Fruit fly (Drosophila melanogaster) whole organism, prepupa: Measurements from ENCODE around the gene Spn28Db.

Source experiments
- dac ChIP-seq: fragments of 200-800 bp; sonication (Bioruptor generic); optimal IDR thresholded peaks from 2 replicates; lab custom pipeline; 2017; ENCODE audit warnings: missing biosample characterization, mild to moderate bottlenecking, missing genetic modification characterization
- fkh ChIP-seq: fragments of 200-800 bp; sonication (Bioruptor generic); optimal IDR thresholded peaks from 3 replicates; lab custom pipeline; 2017; ENCODE audit warnings: missing biosample characterization, mild to moderate bottlenecking, missing genetic modification characterization, moderate library complexity
- svp ChIP-seq: fragments of 200-800 bp; sonication (Bioruptor generic); peaks from one replicate; lab custom pipeline; 2016; ENCODE audit warnings: missing biosample characterization, missing genetic modification characterization

DNA sequence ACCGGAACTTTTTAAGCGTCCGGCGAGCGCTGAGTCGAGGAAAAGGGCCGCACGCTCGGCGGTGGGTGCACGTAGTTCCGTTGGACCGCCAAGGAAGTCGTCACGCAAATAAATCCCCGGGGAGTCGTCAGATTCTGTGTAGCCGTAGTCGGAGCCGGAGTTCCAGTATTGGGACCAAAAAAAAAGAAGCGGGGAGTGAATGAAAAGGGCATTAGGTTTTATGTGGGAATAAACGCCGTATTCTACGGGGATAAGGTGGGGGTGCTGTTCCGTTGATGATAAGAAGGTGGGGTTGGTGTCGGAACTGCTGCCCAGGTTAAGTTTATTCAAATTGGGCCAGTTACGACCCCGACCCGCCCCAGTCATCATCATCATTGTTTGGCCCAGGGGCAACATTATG lies 40.1 kb downstream of the Spn28Db start:
- TF ChIP-seq fkh (GFP tag; lab: Kevin White, UChicago) (no peak), svp (GFP tag; lab: Kevin White, UChicago) (no peak), dac (no peak)
